Worm (Caenorhabditis elegans) whole organism, young adult: Measurements from ENCODE around the gene F26H11.8.

Experiments
- B0261.1 ChIP-seq: sonication (generic microtip); optimal IDR thresholded peaks from 2 replicates; lab custom pipeline; 2016; ENCODE audit warnings: mild to moderate bottlenecking, missing genetic modification characterization, moderate library complexity, missing compliant biosample characterization
- C06A6.2 ChIP-seq: fragments of 200-800 bp; sonication (Bioruptor generic); conservative IDR thresholded peaks from 2 replicates; pipeline ENCODE4 v1.3.6; 2022; ENCODE audit warnings: missing genetic modification characterization, missing compliant biosample characterization
- C17E4.6 ChIP-seq: fragments of 200-800 bp; sonication (Bioruptor generic); IDR thresholded peaks from 2 replicates; pipeline ENCODE4 v1.3.6; 2022; ENCODE audit warnings: missing genetic modification reagents, missing genetic modification characterization, missing compliant biosample characterization
- F10E7.11 ChIP-seq: sonication (generic microtip); optimal IDR thresholded peaks from 2 replicates; lab custom pipeline; 2017; ENCODE audit warnings: mild to moderate bottlenecking, missing genetic modification characterization, moderate library complexity, missing compliant biosample characterization
- F22D6.2 ChIP-seq: sonication (generic microtip); optimal IDR thresholded peaks from 2 replicates; lab custom pipeline; 2016; ENCODE audit warnings: mild to moderate bottlenecking, missing genetic modification characterization, missing compliant biosample characterization
- F23B12.7 ChIP-seq: sonication (generic microtip); optimal IDR thresholded peaks from 2 replicates; lab custom pipeline; 2017; ENCODE audit warnings: missing genetic modification characterization, mild to moderate bottlenecking, missing compliant biosample characterization, antibody characterized with exemption, moderate library complexity; ENCODE audit not compliant: insufficient read depth
- F49E8.2 ChIP-seq: sonication (generic microtip); optimal IDR thresholded peaks from 3 replicates; lab custom pipeline; 2017; ENCODE audit warnings: missing genetic modification characterization, mild to moderate bottlenecking, missing compliant biosample characterization, antibody characterized with exemption, moderate library complexity; ENCODE audit not compliant: insufficient read depth
- F57C9.4 ChIP-seq: sonication (generic microtip); optimal IDR thresholded peaks from 2 replicates; lab custom pipeline; 2017; ENCODE audit warnings: mild to moderate bottlenecking, missing genetic modification characterization, missing compliant biosample characterization
- K12H6.12 ChIP-seq: fragments of 200-800 bp; sonication (Bioruptor generic); optimal IDR thresholded peaks from 2 replicates; lab custom pipeline; 2018; ENCODE audit warnings: mild to moderate bottlenecking, missing genetic modification characterization, missing compliant biosample characterization
- Y53G8AR.9 ChIP-seq: fragments of 200-800 bp; sonication (Bioruptor generic); conservative IDR thresholded peaks from 2 replicates; pipeline ENCODE4 v1.3.6; 2022; ENCODE audit warnings: missing genetic modification reagents, missing genetic modification characterization, missing compliant biosample characterization
- Y56A3A.18 ChIP-seq: fragments of 200-800 bp; sonication (Bioruptor generic); IDR thresholded peaks from 2 replicates; pipeline ENCODE4 v1.3.6; 2022; ENCODE audit warnings: missing genetic modification reagents, missing genetic modification characterization, missing compliant biosample characterization
- Y67H2A.10 ChIP-seq: fragments of 200-800 bp; sonication (Bioruptor generic); conservative IDR thresholded peaks from 2 replicates; pipeline ENCODE4 v1.3.6; 2022; ENCODE audit warnings: missing genetic modification reagents, missing genetic modification characterization, missing compliant biosample characterization
- ama-1 ChIP-seq, 3 experiments: fragments of 150-350 bp in 1 of 3; sonication (generic microtip) in 2 of 3; optimal IDR thresholded peaks; 2 replicates each; lab custom pipeline; 2014 to 2018; ENCODE audit warnings: missing biosample characterization in 2 of 3, missing genetic modification characterization in 2 of 3, missing genetic modification reagents in 2 of 3
- aptf-2 ChIP-seq: fragments of 200-800 bp; sonication (Bioruptor generic); conservative IDR thresholded peaks from 2 replicates; pipeline ENCODE4 v1.3.6; 2022; ENCODE audit warnings: missing genetic modification reagents, missing genetic modification characterization, missing compliant biosample characterization
- athp-1 ChIP-seq: sonication (generic microtip); optimal IDR thresholded peaks from 2 replicates; lab custom pipeline; 2017; ENCODE audit warnings: mild to moderate bottlenecking, missing genetic modification characterization, missing compliant biosample characterization
- attf-3 ChIP-seq: fragments of 200-800 bp; sonication (Bioruptor generic); conservative IDR thresholded peaks from 2 replicates; pipeline ENCODE4 v1.3.6; 2022; ENCODE audit warnings: missing genetic modification reagents, missing genetic modification characterization, missing compliant biosample characterization
- bed-1 ChIP-seq: fragments of 200-800 bp; sonication (Bioruptor generic); IDR thresholded peaks from 2 replicates; pipeline ENCODE4 v1.3.6; 2022; ENCODE audit warnings: missing genetic modification reagents, missing genetic modification characterization, missing compliant biosample characterization
- cebp-2 ChIP-seq: fragments of 200-800 bp; sonication (Bioruptor generic); IDR thresholded peaks from 2 replicates; pipeline ENCODE4 v1.3.6; 2022; ENCODE audit warnings: missing genetic modification characterization, missing compliant biosample characterization
- ceh-27 ChIP-seq: fragments of 200-800 bp; sonication (Bioruptor generic); optimal IDR thresholded peaks from 2 replicates; lab custom pipeline; 2018; ENCODE audit warnings: mild to moderate bottlenecking, missing genetic modification characterization, moderate library complexity, missing compliant biosample characterization
- ceh-58 ChIP-seq: fragments of 200-800 bp; sonication (Bioruptor generic); IDR thresholded peaks from 2 replicates; pipeline ENCODE4 v1.3.6; 2022; ENCODE audit warnings: missing genetic modification characterization, missing compliant biosample characterization
- efl-1 ChIP-seq: fragments of 150-350 bp; optimal IDR thresholded peaks from 2 replicates; lab custom pipeline; 2014; ENCODE audit warnings: missing biosample characterization, missing genetic modification reagents, missing genetic modification characterization
- ekl-4 ChIP-seq: fragments of 200-800 bp; sonication (Bioruptor generic); IDR thresholded peaks from 2 replicates; pipeline ENCODE4 v1.3.6; 2022; ENCODE audit warnings: missing genetic modification reagents, missing genetic modification characterization, missing compliant biosample characterization
- gei-17 ChIP-seq: fragments of 200-800 bp; sonication (Bioruptor generic); optimal IDR thresholded peaks from 2 replicates; lab custom pipeline; 2018; ENCODE audit warnings: mild to moderate bottlenecking, missing genetic modification characterization, missing compliant biosample characterization
- hlh-12 ChIP-seq: sonication (generic microtip); optimal IDR thresholded peaks from 2 replicates; lab custom pipeline; 2016; ENCODE audit warnings: missing genetic modification characterization, missing compliant biosample characterization
- hlh-26 ChIP-seq: fragments of 200-800 bp; sonication (Bioruptor generic); conservative IDR thresholded peaks from 2 replicates; pipeline ENCODE4 v1.3.6; 2022; ENCODE audit warnings: missing genetic modification reagents, missing genetic modification characterization, missing compliant biosample characterization
- lag-1 ChIP-seq: fragments of 200-800 bp; sonication (Bioruptor generic); IDR thresholded peaks from 2 replicates; pipeline ENCODE4 v1.3.6; 2022; ENCODE audit warnings: missing genetic modification reagents, missing genetic modification characterization, missing compliant biosample characterization
- lin-26 ChIP-seq: fragments of 200-800 bp; sonication (Bioruptor generic); IDR thresholded peaks from 2 replicates; pipeline ENCODE4 v1.3.6; 2022; ENCODE audit warnings: missing genetic modification reagents, missing genetic modification characterization, missing compliant biosample characterization
- lsy-27 ChIP-seq: sonication (generic microtip); optimal IDR thresholded peaks from 2 replicates; lab custom pipeline; 2017; ENCODE audit warnings: missing genetic modification characterization, mild to moderate bottlenecking, missing compliant biosample characterization, antibody characterized with exemption, missing genotype, borderline replicate concordance; ENCODE audit not compliant: insufficient read depth
- madf-10 ChIP-seq: sonication (generic microtip); optimal IDR thresholded peaks from 2 replicates; lab custom pipeline; 2016; ENCODE audit warnings: mild to moderate bottlenecking, missing genetic modification characterization, missing compliant biosample characterization
- madf-6 ChIP-seq: fragments of 200-800 bp; sonication (Bioruptor generic); IDR thresholded peaks from 2 replicates; pipeline ENCODE4 v1.3.6; 2022; ENCODE audit warnings: missing genetic modification reagents, missing genetic modification characterization, missing compliant biosample characterization
- mcd-1 ChIP-seq: fragments of 200-800 bp; sonication (Bioruptor generic); IDR thresholded peaks from 2 replicates; pipeline ENCODE4 v1.3.6; 2022; ENCODE audit warnings: missing genetic modification reagents, missing genetic modification characterization, missing compliant biosample characterization
- mes-4 ChIP-seq: sonication (generic microtip); optimal IDR thresholded peaks from 2 replicates; lab custom pipeline; 2016; ENCODE audit warnings: missing genotype, missing genetic modification characterization, missing compliant biosample characterization
- nfyb-1 ChIP-seq: fragments of 200-800 bp; sonication (Bioruptor generic); IDR thresholded peaks from 2 replicates; pipeline ENCODE4 v1.3.6; 2022; ENCODE audit warnings: missing genetic modification reagents, missing genetic modification characterization, missing compliant biosample characterization
- nhr-120 ChIP-seq: fragments of 200-800 bp; sonication (Bioruptor generic); IDR thresholded peaks from 2 replicates; pipeline ENCODE4 v1.3.6; 2022; ENCODE audit warnings: missing genetic modification characterization, missing compliant biosample characterization
- nhr-27 ChIP-seq: fragments of 200-800 bp; sonication (Bioruptor generic); optimal IDR thresholded peaks from 2 replicates; lab custom pipeline; 2018; ENCODE audit warnings: mild to moderate bottlenecking, missing genetic modification characterization, moderate library complexity, missing compliant biosample characterization
- pbrm-1 ChIP-seq: fragments of 200-800 bp; sonication (Bioruptor generic); IDR thresholded peaks from 2 replicates; pipeline ENCODE4 v1.3.6; 2022; ENCODE audit warnings: missing genetic modification reagents, missing genetic modification characterization, missing compliant biosample characterization
- pha-4 ChIP-seq: fragments of 150-350 bp; sonication (generic microtip); optimal IDR thresholded peaks from 2 replicates; lab custom pipeline; 2014; ENCODE audit warnings: missing biosample characterization, missing genetic modification reagents, missing genetic modification characterization
- sea-2 ChIP-seq: fragments of 200-800 bp; sonication (Bioruptor generic); IDR thresholded peaks from 2 replicates; pipeline ENCODE4 v1.3.6; 2022; ENCODE audit warnings: missing genetic modification characterization, missing compliant biosample characterization
- snpc-1.1 ChIP-seq: sonication (generic microtip); optimal IDR thresholded peaks from 2 replicates; lab custom pipeline; 2017; ENCODE audit warnings: missing genetic modification characterization, mild to moderate bottlenecking, missing compliant biosample characterization, antibody characterized with exemption, moderate library complexity, missing genotype, missing genetic modification reagents; ENCODE audit not compliant: insufficient read depth
- snpc-1.3 ChIP-seq: sonication (generic microtip); optimal IDR thresholded peaks from 2 replicates; lab custom pipeline; 2017; ENCODE audit warnings: missing genetic modification characterization, mild to moderate bottlenecking, missing compliant biosample characterization, antibody characterized with exemption, moderate library complexity, missing genotype, missing genetic modification reagents; ENCODE audit not compliant: insufficient read depth
- snpc-3.4 ChIP-seq: sonication (generic microtip); optimal IDR thresholded peaks from 2 replicates; lab custom pipeline; 2017; ENCODE audit warnings: missing genetic modification characterization, mild to moderate bottlenecking, missing compliant biosample characterization, antibody characterized with exemption, moderate library complexity, missing genotype, missing genetic modification reagents
- somi-1 ChIP-seq: fragments of 200-800 bp; sonication (Bioruptor generic); optimal IDR thresholded peaks from 2 replicates; lab custom pipeline; 2018; ENCODE audit warnings: mild to moderate bottlenecking, missing genetic modification characterization, missing compliant biosample characterization
- tlf-1 ChIP-seq: fragments of 200-800 bp; sonication (Bioruptor generic); optimal IDR thresholded peaks from 2 replicates; lab custom pipeline; 2018; ENCODE audit warnings: mild to moderate bottlenecking, missing genetic modification characterization, missing compliant biosample characterization
- xnd-1 ChIP-seq: sonication (generic microtip); optimal IDR thresholded peaks from 2 replicates; lab custom pipeline; 2016; ENCODE audit warnings: missing genotype, missing genetic modification reagents, missing genetic modification characterization, missing compliant biosample characterization
- zfh-2 ChIP-seq: fragments of 200-800 bp; sonication (Bioruptor generic); conservative IDR thresholded peaks from 2 replicates; pipeline ENCODE4 v1.3.6; 2022; ENCODE audit warnings: missing genetic modification reagents, missing genetic modification characterization, missing compliant biosample characterization
- zim-3 ChIP-seq: sonication (generic microtip); optimal IDR thresholded peaks from 2 replicates; lab custom pipeline; 2017; ENCODE audit warnings: mild to moderate bottlenecking, missing genetic modification characterization, moderate library complexity, missing compliant biosample characterization
- ztf-28 ChIP-seq: fragments of 200-800 bp; sonication (Bioruptor generic); IDR thresholded peaks from 2 replicates; pipeline ENCODE4 v1.3.6; 2022; ENCODE audit warnings: missing genetic modification reagents, missing genetic modification characterization, missing compliant biosample characterization
- ztf-3 ChIP-seq: fragments of 200-800 bp; sonication (Bioruptor generic); optimal IDR thresholded peaks from 2 replicates; lab custom pipeline; 2018; ENCODE audit warnings: mild to moderate bottlenecking, missing genetic modification characterization, missing compliant biosample characterization

The F26H11.8 gene

ce11 chrII:14357936-14358416 lies 30.3 kb upstream of the F26H11.8 start, which contains the start of the genes agl-1 and pfs-2 (continued):
- no peak for TF ChIP-seq C17E4.6 (GFP tag; lab: Robert Waterston, UW)
- TF ChIP-seq mcd-1 = peak; percentile 67
- no peak for TF ChIP-seq ama-1 (optimal IDR thresholded peaks at IDR 0.05; lab: Kevin White, UChicago)
- TF ChIP-seq ama-1 (GFP tag; optimal IDR thresholded peaks at IDR 0.05; lab: Kevin White, UChicago) = no peak
- TF ChIP-seq xnd-1 (tag; lab: Kevin White, UChicago) = no peak
- no peak for TF ChIP-seq bed-1
- TF ChIP-seq nhr-120 (GFP tag; lab: Robert Waterston, UW) = no peak
- TF ChIP-seq zim-3 (tag; lab: Kevin White, UChicago) = no peak
- peak; percentile 32 for TF ChIP-seq snpc-1.3 (tag; lab: Kevin White, UChicago)
- no peak for TF ChIP-seq C06A6.2 (GFP tag; lab: Robert Waterston, UW)
- TF ChIP-seq F57C9.4 (tag; lab: Kevin White, UChicago) = no peak
- no peak for TF ChIP-seq attf-3 (GFP tag; lab: Robert Waterston, UW)
- no peak for TF ChIP-seq sea-2 (GFP tag; lab: Robert Waterston, UW)
- no peak for TF ChIP-seq ztf-28 (GFP tag; lab: Robert Waterston, UW)
- TF ChIP-seq athp-1 (tag; lab: Kevin White, UChicago) = no peak
- TF ChIP-seq nhr-27 (tag; lab: Kevin White, UChicago) = no peak
- no peak for TF ChIP-seq cebp-2
- no peak for TF ChIP-seq lin-26
- no peak for TF ChIP-seq nfyb-1 (GFP tag; lab: Robert Waterston, UW)
- TF ChIP-seq lag-1 (GFP tag; lab: Robert Waterston, UW) = no peak
- no peak for TF ChIP-seq F22D6.2 (tag; lab: Kevin White, UChicago)
- TF ChIP-seq snpc-1.1 (tag; lab: Kevin White, UChicago) = no peak
- TF ChIP-seq F49E8.2 (tag; lab: Kevin White, UChicago) = no peak
- TF ChIP-seq mes-4 (tag; lab: Kevin White, UChicago) = no peak
- no peak for TF ChIP-seq hlh-12
- TF ChIP-seq K12H6.12 (tag; lab: Kevin White, UChicago) = peak; percentile 29
- peak; percentile 69 for TF ChIP-seq F23B12.7 (tag; lab: Kevin White, UChicago)
- no peak for TF ChIP-seq ceh-58 (GFP tag; lab: Robert Waterston, UW)
- no peak for TF ChIP-seq B0261.1
- TF ChIP-seq Y53G8AR.9 (GFP tag; lab: Robert Waterston, UW) = no peak
- no peak for TF ChIP-seq gei-17
- TF ChIP-seq F10E7.11 (tag; lab: Kevin White, UChicago) = no peak
- TF ChIP-seq efl-1 (GFP tag; lab: Kevin White, UChicago) = peak; percentile 68
- TF ChIP-seq madf-6 (GFP tag; lab: Robert Waterston, UW) = peak; percentile 50
- no peak for TF ChIP-seq somi-1 (GFP tag; lab: Kevin White, UChicago)
- no peak for TF ChIP-seq pbrm-1 (GFP tag; lab: Robert Waterston, UW)
- no peak for TF ChIP-seq aptf-2 (GFP tag; lab: Robert Waterston, UW)
- TF ChIP-seq ceh-27 (GFP tag; lab: Kevin White, UChicago) = peak; percentile 65
- no peak for TF ChIP-seq snpc-3.4 (tag; lab: Kevin White, UChicago)
- TF ChIP-seq madf-10 (tag; lab: Kevin White, UChicago) = no peak
- TF ChIP-seq lsy-27 (tag; lab: Kevin White, UChicago) = no peak
- TF ChIP-seq zfh-2 (GFP tag; lab: Robert Waterston, UW) = no peak
- TF ChIP-seq ztf-3 = no peak
- no peak for TF ChIP-seq tlf-1 (GFP tag; lab: Kevin White, UChicago)
- no peak for TF ChIP-seq Y56A3A.18 (GFP tag; lab: Robert Waterston, UW)
- TF ChIP-seq Y67H2A.10 (GFP tag; lab: Robert Waterston, UW) = no peak
- TF ChIP-seq ekl-4 (GFP tag; lab: Robert Waterston, UW) = no peak
- no peak for TF ChIP-seq hlh-26 (GFP tag; lab: Robert Waterston, UW)
- no peak for TF ChIP-seq pha-4 (tag; lab: Kevin White, UChicago)
